Worm (Caenorhabditis elegans): Measurements from ENCODE around the gene ttr-21.

ce11 chrV:13845136-13845535 lies 9.1 kb downstream of the ttr-21 start, which contains the start of gene srx-131:
- no peak for TF ChIP-seq hlh-12 (tag; optimal IDR thresholded peaks at IDR 0.05)
- no peak for TF ChIP-seq B0035.1 (tag; optimal IDR thresholded peaks at IDR 0.05)
- no peak for TF ChIP-seq pha-4 (tag; optimal IDR thresholded peaks at IDR 0.05)
- TF ChIP-seq madf-6 (GFP tag; IDR thresholded peaks at IDR 0.05): no peak
- no peak for TF ChIP-seq ztf-28 (GFP tag; IDR thresholded peaks at IDR 0.05)
- no peak for TF ChIP-seq egrh-3 (GFP tag; IDR thresholded peaks at IDR 0.05)
- TF ChIP-seq ceh-40 (GFP tag; IDR thresholded peaks at IDR 0.05): no peak
- no peak for TF ChIP-seq unc-130 (GFP tag; optimal IDR thresholded peaks at IDR 0.05)
- TF ChIP-seq F33H1.4 (GFP tag; IDR thresholded peaks at IDR 0.05): no peak

Data from whole organism, young adult.